Fruit fly (Drosophila melanogaster): Measurements from ENCODE around the gene Hsp70Ba.
"Not testable (repeated sequence)": the region's sequence is repeated elsewhere in the genome, so short reads cannot be mapped to it uniquely, and the experiment has no call there.

Hsp70Ba gene

dm6 chr3R:12467675-12468074, at the start of gene Hsp70Ba:
Gene Hsp70Ba (minus strand): TSS chr3R:12467776.
- not testable (repeated sequence) for TF ChIP-seq insv, Sin3A, h (optimal IDR thresholded peaks at IDR 0.05)

dm6 chr3R:12514997-12515396, 47.4 kb upstream of the Hsp70Ba start:
- TF ChIP-seq Sin3A (optimal IDR thresholded peaks at IDR 0.05) (no peak), ttk (optimal IDR thresholded peaks at IDR 0.05) (no peak)

dm6 chr3R:12508776-12509175, 41.2 kb upstream of the Hsp70Ba start, which contains the start of gene Hsp70Bc:
Gene Hsp70Bc (plus strand): TSS chr3R:12509076.
- not testable (repeated sequence) for TF ChIP-seq psq, h, ttk (optimal IDR thresholded peaks at IDR 0.05)

DNA sequence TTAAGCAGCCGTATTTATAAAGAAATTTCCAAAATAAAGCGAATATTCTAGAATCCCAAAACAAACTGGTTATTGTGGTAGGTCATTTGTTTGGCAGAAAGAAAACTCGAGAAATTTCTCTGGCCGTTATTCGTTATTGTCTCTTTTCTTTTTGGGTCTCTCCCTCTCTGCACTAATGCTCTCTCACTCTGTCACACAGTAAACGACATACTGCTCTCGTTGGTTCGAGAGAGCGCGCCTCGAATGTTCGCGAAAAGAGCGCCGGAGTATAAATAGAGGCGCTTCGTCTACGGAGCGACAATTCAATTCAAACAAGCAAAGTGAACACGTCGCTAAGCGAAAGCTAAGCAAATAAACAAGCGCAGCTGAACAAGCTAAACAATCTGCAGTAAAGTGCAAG, 37.9 kb upstream of the Hsp70Ba start, which contains the start of gene Hsp70Bb:
Gene Hsp70Bb (plus strand): TSS at position 301 of the 400 bp plus-strand sequence.
- TF ChIP-seq Myc, psq, Sin3A (optimal IDR thresholded peaks at IDR 0.05): not testable (repeated sequence)

- not testable (repeated sequence) for TF ChIP-seq ttk, h, insv (optimal IDR thresholded peaks at IDR 0.05)
Observed at dm6 chr3R:12502210-12502609, 34.6 kb upstream of the Hsp70Ba start, which contains the start of gene Hsp70Bbb. Gene Hsp70Bbb (plus strand): TSS chr3R:12502510.

DNA sequence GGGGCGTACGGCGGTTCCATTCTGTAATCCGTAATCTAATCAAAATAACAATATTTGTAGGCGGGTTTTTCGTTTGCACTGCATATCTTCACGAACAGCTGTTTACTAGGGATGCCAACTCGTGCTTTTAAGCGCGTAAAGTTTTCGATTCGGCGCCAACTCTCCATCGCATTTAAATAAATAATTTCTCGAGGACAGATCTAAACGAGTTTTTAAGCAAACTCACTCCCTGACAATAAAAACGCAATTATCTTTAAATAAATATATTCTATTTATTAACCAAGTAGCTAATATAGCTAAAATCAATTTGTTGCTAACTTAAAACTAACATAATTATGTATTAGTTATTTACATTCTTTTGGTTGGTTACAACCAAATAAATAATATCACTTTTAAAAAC, 2.4 kb downstream of the Hsp70Ba start, which contains the start of gene CG5608:
Gene CG5608 (minus strand): TSS at position 101 of the 400 bp plus-strand sequence.
- TF ChIP-seq ttk, Myc, h (optimal IDR thresholded peaks at IDR 0.05): not testable (repeated sequence)

dm6 chr3R:12459879-12460522, 7.6 kb downstream of the Hsp70Ba start, which contains the start of the genes CG5961 and Polr3C:
Gene CG5961 (minus strand): TSS chr3R:12460294.
Gene Polr3C (plus strand): TSS chr3R:12460414.
- TF ChIP-seq insv (optimal IDR thresholded peaks at IDR 0.05) (no peak), psq (optimal IDR thresholded peaks at IDR 0.05) (peak; percentile 69)

dm6 chr3R:12456370-12456940, 11.1 kb downstream of the Hsp70Ba start, which contains the start of gene trus:
Gene trus (plus strand): TSS chr3R:12456573.
- TF ChIP-seq psq (optimal IDR thresholded peaks at IDR 0.05) (no peak), insv (optimal IDR thresholded peaks at IDR 0.05) (no peak), ttk (optimal IDR thresholded peaks at IDR 0.05) (no peak)

- TF ChIP-seq psq (optimal IDR thresholded peaks at IDR 0.05) (no peak), insv (optimal IDR thresholded peaks at IDR 0.05) (no peak), Myc (optimal IDR thresholded peaks at IDR 0.05) (no peak), h (optimal IDR thresholded peaks at IDR 0.05) (no peak), ttk (optimal IDR thresholded peaks at IDR 0.05) (no peak), Sin3A (optimal IDR thresholded peaks at IDR 0.05) (no peak)
Observed at dm6 chr3R:12454492-12454891, 13.1 kb downstream of the Hsp70Ba start.

DNA sequence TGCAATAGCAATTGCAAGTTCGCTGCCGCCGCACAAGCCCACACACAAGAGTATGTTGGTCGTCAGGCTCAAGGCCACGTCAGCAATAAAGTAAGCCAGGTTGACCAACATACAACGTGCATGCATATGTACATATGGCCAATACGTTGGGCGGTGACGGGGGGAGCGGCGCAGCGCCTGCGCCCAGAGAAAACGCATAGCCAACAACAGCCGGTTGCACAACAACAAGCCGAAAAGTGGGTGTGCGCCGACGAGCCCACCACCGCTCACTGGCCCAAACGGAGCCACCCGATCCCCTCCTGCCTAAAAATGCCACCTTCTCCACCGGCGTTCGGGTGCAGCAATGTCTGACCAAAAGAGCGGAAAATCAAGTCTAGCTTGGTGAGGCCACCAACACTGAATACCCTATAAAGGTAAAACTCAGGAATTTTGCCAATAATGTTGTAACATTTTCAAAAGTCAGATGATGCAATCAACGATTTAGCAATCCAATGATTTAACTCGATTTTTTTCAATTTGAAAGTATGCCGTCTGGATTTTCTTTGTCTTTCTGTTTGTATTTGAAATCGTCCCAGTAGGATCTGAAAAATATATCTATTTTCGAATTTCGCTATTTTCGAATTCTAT, 15.6 kb downstream of the Hsp70Ba start, which contains the start of gene CG5509:
Gene CG5509 (plus strand): TSS at position 577 of the 627 bp plus-strand sequence.
- no peak for TF ChIP-seq insv (optimal IDR thresholded peaks at IDR 0.05)
- no peak for TF ChIP-seq ttk (optimal IDR thresholded peaks at IDR 0.05)
- no peak for TF ChIP-seq Myc (optimal IDR thresholded peaks at IDR 0.05)
- TF ChIP-seq h (optimal IDR thresholded peaks at IDR 0.05), result no peak
- TF ChIP-seq psq (optimal IDR thresholded peaks at IDR 0.05), result no peak
- no peak for TF ChIP-seq Sin3A (optimal IDR thresholded peaks at IDR 0.05)

DNA sequence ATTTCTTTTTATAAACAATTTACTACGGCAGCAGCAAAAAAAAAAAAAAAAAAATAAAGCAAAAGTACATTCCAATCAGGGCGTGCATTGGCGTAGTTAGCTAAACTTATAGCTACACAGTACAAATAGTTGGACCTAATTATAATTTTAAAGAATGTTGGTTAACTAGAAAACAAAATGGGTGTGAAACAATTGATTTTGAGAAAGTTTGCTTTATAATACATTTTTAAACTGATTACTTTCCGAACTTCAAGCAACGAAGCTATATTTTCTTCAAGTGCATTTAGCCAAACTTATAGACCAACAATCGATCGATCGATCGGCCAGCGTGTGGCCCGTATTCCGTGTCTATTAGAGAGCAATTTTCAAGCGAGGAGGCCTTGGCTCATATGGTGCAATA, 16.2 kb downstream of the Hsp70Ba start:
- no peak for TF ChIP-seq ttk (optimal IDR thresholded peaks at IDR 0.05)

DNA sequence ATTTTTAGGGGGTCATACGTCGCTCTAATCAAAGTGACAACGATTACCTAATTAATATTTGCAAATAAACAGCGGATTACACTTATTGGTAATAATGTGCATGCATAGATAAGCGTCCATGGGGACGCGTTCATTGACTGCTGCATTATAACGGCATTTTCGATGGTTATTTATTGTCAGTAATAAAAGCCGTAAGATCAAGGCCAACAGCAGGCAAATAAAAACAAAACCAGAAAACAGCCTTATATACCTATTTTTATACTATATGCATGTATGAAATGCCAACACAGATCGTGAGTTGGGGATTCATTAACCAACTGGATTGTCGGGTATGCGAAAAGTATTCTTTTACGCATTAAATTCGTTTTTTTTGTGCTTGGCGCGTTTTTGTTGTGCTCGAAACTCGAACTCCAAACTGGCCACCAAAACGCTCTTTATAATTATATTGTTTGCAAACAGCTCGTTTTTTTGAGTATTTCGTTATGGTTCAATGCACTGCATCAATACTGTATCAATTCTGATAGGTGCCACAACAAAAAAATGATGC, 16.8 kb downstream of the Hsp70Ba start:
- TF ChIP-seq h (optimal IDR thresholded peaks at IDR 0.05) (no peak), Myc (optimal IDR thresholded peaks at IDR 0.05) (no peak), ttk (optimal IDR thresholded peaks at IDR 0.05) (no peak), psq (optimal IDR thresholded peaks at IDR 0.05) (no peak), insv (optimal IDR thresholded peaks at IDR 0.05) (no peak), Sin3A (optimal IDR thresholded peaks at IDR 0.05) (no peak)
